Fruit fly (Drosophila melanogaster): ENCODE data around the gene CG34241.

Gene CG34241

DNA sequence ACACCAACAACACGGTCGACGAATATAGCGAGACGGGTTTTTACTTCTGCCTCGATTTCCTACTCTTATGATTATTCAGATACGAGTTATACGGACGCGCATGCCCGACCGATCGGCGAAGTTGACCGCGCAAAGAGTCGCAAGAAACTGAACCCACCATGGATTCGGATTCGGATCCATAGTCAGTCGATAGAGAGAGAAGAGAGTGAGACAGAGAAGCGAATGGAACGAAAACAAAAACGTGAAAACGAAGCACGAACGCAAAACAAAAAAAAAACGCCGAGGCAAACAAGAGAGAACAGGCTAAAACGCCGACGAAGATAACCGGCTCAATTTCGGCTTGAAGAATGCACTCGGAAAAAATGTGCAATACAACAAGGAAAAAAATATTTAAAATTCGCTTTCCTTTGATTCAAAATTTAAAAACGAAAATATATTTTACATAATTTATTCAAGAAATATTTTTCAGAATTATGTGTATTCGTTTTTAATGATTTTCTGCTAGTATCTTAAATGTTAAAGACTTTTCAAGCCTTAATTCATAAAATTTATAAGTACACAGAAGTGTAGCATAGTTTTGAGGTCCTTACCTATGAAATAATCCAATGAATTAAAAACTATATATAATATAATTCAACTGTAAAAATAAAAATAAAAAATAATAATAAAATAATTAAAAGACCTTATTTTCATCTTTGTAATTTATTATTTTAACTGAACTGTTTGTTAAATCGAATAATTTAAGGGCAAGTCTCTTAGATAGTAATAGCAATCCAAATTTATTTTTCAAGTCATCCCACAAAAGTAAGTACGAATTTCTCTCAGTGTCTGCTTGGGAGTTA lies 45.9 kb upstream of the CG34241 start, which contains the start of gene Sema5c (continued):
- TF ChIP-seq Sox100B (GFP tag; optimal IDR thresholded peaks at IDR 0.05) (peak; percentile 88), shn (GFP tag; optimal IDR thresholded peaks at IDR 0.05) (peak; percentile 17), CG2678 (tag; optimal IDR thresholded peaks at IDR 0.05) (peak; percentile 86), ara (GFP tag; IDR thresholded peaks at IDR 0.05) (no peak; the same call in 1 of the 2 replicates), HLH4C (GFP tag; IDR thresholded peaks at IDR 0.05; ENCODE audit: partially characterized antibody) (no peak; the same call in 2 of the 3 replicates), Adf1 (GFP tag; IDR thresholded peaks at IDR 0.05) (peak; percentile 20; the same call in 1 of the 2 replicates), CG14014 (GFP tag; IDR thresholded peaks at IDR 0.05) (peak; percentile 42; the same call in 1 of the 2 replicates), schlank (tag; optimal IDR thresholded peaks at IDR 0.05) (no peak), fu2 (GFP tag; optimal IDR thresholded peaks at IDR 0.05) (no peak), CG32767 (GFP tag; IDR thresholded peaks at IDR 0.05) (no peak), H15 (GFP tag; IDR thresholded peaks at IDR 0.05) (0 out of 3 replicates have a peak, but pooled peaks have one; percentile 39), CG17186 (GFP tag; optimal IDR thresholded peaks at IDR 0.05) (no peak), fd96Cb (tag; optimal IDR thresholded peaks at IDR 0.05) (peak; percentile 60), repo (GFP tag; optimal IDR thresholded peaks at IDR 0.05) (no peak), tio (GFP tag; optimal IDR thresholded peaks at IDR 0.05) (peak; percentile 56), Doc2 (GFP tag; IDR thresholded peaks at IDR 0.05) (no peak), dimm (GFP tag; IDR thresholded peaks at IDR 0.05) (no peak), danr (GFP tag; IDR thresholded peaks at IDR 0.05) (no peak), kah (GFP tag; optimal IDR thresholded peaks at IDR 0.05) (peak; percentile 6), bab2 (GFP tag; optimal IDR thresholded peaks at IDR 0.05) (peak; percentile 39), bbx (GFP tag; IDR thresholded peaks at IDR 0.05; ENCODE audit: partially characterized antibody) (peak; percentile 17; the same call in 1 of the 2 replicates), CG18262 (tag; optimal IDR thresholded peaks at IDR 0.05) (peak; percentile 95), CG11247 (GFP tag; IDR thresholded peaks at IDR 0.05) (peak; percentile 40; the same call in 1 of the 2 replicates), Dp (GFP tag; optimal IDR thresholded peaks at IDR 0.05) (no peak), Mes4 (GFP tag; optimal IDR thresholded peaks at IDR 0.05) (no peak), CG31388 (GFP tag; optimal IDR thresholded peaks at IDR 0.05) (no peak), ems (GFP tag; optimal IDR thresholded peaks at IDR 0.05) (no peak), CG2202 (tag; optimal IDR thresholded peaks at IDR 0.05) (peak; percentile 4), Xbp1 (GFP tag; optimal IDR thresholded peaks at IDR 0.05) (peak; percentile 59), lmd (GFP tag; IDR thresholded peaks at IDR 0.05) (peak; percentile 40), ham (GFP tag; IDR thresholded peaks at IDR 0.05) (no peak), bcd (GFP tag; optimal IDR thresholded peaks at IDR 0.05) (peak; percentile 74), CG4617 (GFP tag; optimal IDR thresholded peaks at IDR 0.05; ENCODE audit: borderline replicate concordance) (no peak), peb (GFP tag; IDR thresholded peaks at IDR 0.05) (no peak), sim (GFP tag; IDR thresholded peaks at IDR 0.05) (no peak), HLH3B (GFP tag; IDR thresholded peaks at IDR 0.05) (peak; percentile 34; the same call in 1 of the 2 replicates), wek (GFP tag; optimal IDR thresholded peaks at IDR 0.05) (no peak), CG10209 (GFP tag; optimal IDR thresholded peaks at IDR 0.05) (peak; percentile 76), zfh1 (GFP tag; IDR thresholded peaks at IDR 0.05) (peak; percentile 68), Dbx (GFP tag; IDR thresholded peaks at IDR 0.05) (0 out of 3 replicates have a peak, but pooled peaks have one; percentile 20), CG7745 (tag; optimal IDR thresholded peaks at IDR 0.05) (no peak), CG7963 (GFP tag; IDR thresholded peaks at IDR 0.05; ENCODE audit: partially characterized antibody) (no peak), CG3847 (GFP tag; IDR thresholded peaks at IDR 0.05) (no peak), CG7357 (GFP tag; IDR thresholded peaks at IDR 0.05) (peak; percentile 44; the same call in 1 of the 3 replicates), amos (GFP tag; IDR thresholded peaks at IDR 0.05; ENCODE audit: partially characterized antibody) (no peak; the same call in 1 of the 2 replicates), Mad (GFP tag; optimal IDR thresholded peaks at IDR 0.05) (no peak), CHES-1-like (GFP tag; optimal IDR thresholded peaks at IDR 0.05) (peak; percentile 20), unc-4 (GFP tag; IDR thresholded peaks at IDR 0.05; ENCODE audit: partially characterized antibody) (no peak), CG12744 (GFP tag; optimal IDR thresholded peaks at IDR 0.05) (peak; percentile 11)
